Fruit fly (Drosophila melanogaster) whole organism, prepupa: ENCODE results near the gene COX7A.
A peak's percentile ranks its signal among the peaks of the same experiment; 100 is the strongest.

Source experiments
- Blimp-1 ChIP-seq: fragments of 200-800 bp; sonication (Bioruptor generic); optimal IDR thresholded peaks from 3 replicates; lab custom pipeline; 2017; ENCODE audit warnings: missing biosample characterization, missing genetic modification characterization, mild to moderate bottlenecking, moderate library complexity, missing genetic modification reagents
- CG10631 ChIP-seq: fragments of 200-800 bp; sonication (Bioruptor generic); optimal IDR thresholded peaks from 2 replicates; lab custom pipeline; 2016; ENCODE audit warnings: missing biosample characterization, missing genetic modification characterization
- CG10669 ChIP-seq: fragments of 200-800 bp; sonication (Bioruptor generic); optimal IDR thresholded peaks from 3 replicates; lab custom pipeline; 2018; ENCODE audit warnings: missing biosample characterization, mild to moderate bottlenecking, missing genetic modification characterization, moderate library complexity
- CG11294 ChIP-seq: fragments of 200-800 bp; sonication (Bioruptor generic); IDR thresholded peaks from 2 replicates; pipeline ENCODE4 v1.3.6; 2022; ENCODE audit warnings: missing biosample characterization, missing genetic modification characterization
- CG11762 ChIP-seq: fragments of 200-800 bp; sonication (Bioruptor generic); optimal IDR thresholded peaks from 3 replicates; lab custom pipeline; 2016; ENCODE audit warnings: missing biosample characterization, missing genetic modification characterization; ENCODE audit not compliant: insufficient read depth
- CG11902 ChIP-seq: fragments of 200-800 bp; sonication (Bioruptor generic); optimal IDR thresholded peaks from 3 replicates; lab custom pipeline; 2016; ENCODE audit warnings: missing biosample characterization, missing genetic modification characterization
- CG15336 ChIP-seq: fragments of 200-800 bp; sonication (Bioruptor generic); IDR thresholded peaks from 2 replicates; pipeline ENCODE4 v1.3.6; 2022; ENCODE audit warnings: missing biosample characterization, missing genetic modification characterization
- CG16779 ChIP-seq: fragments of 200-800 bp; sonication (Bioruptor generic); optimal IDR thresholded peaks from 3 replicates; lab custom pipeline; 2017; ENCODE audit warnings: missing biosample characterization, mild to moderate bottlenecking, missing genetic modification characterization
- CG31627 ChIP-seq: fragments of 200-800 bp; sonication (Bioruptor generic); optimal IDR thresholded peaks from 3 replicates; lab custom pipeline; 2016; ENCODE audit warnings: missing biosample characterization, missing genetic modification characterization
- CG34406 ChIP-seq: fragments of 200-800 bp; sonication (Bioruptor generic); optimal IDR thresholded peaks from 3 replicates; lab custom pipeline; 2016; ENCODE audit warnings: missing biosample characterization, missing genetic modification characterization
- CG6163 ChIP-seq: fragments of 200-800 bp; sonication (Bioruptor generic); IDR thresholded peaks from 3 replicates; pipeline ENCODE4 v1.3.6; 2022; ENCODE audit warnings: missing biosample characterization, missing genetic modification characterization
- CG6276 ChIP-seq: fragments of 200-800 bp; sonication (Bioruptor generic); optimal IDR thresholded peaks from 2 replicates; lab custom pipeline; 2017; ENCODE audit warnings: missing biosample characterization, mild to moderate bottlenecking, missing genetic modification characterization
- CG6792 ChIP-seq: fragments of 200-800 bp; sonication (Bioruptor generic); optimal IDR thresholded peaks from 3 replicates; lab custom pipeline; 2016; ENCODE audit warnings: missing biosample characterization, missing genetic modification characterization
- CG6808 ChIP-seq: fragments of 200-800 bp; sonication (Bioruptor generic); optimal IDR thresholded peaks from 3 replicates; lab custom pipeline; 2017; ENCODE audit warnings: missing biosample characterization, missing genetic modification characterization, mild to moderate bottlenecking, moderate library complexity, missing genetic modification reagents
- CG8119 ChIP-seq: fragments of 200-800 bp; sonication (Bioruptor generic); IDR thresholded peaks from 3 replicates; pipeline ENCODE4 v1.3.6; 2022; ENCODE audit warnings: missing biosample characterization, missing genetic modification characterization
- CG8319 ChIP-seq: fragments of 200-800 bp; sonication (Bioruptor generic); optimal IDR thresholded peaks from 3 replicates; lab custom pipeline; 2016; ENCODE audit warnings: missing biosample characterization, missing genetic modification characterization
- CG8632 ChIP-seq: fragments of 200-800 bp; sonication (Bioruptor generic); optimal IDR thresholded peaks from 3 replicates; lab custom pipeline; 2016; ENCODE audit warnings: missing biosample characterization, missing genetic modification characterization
- CG9139 ChIP-seq: fragments of 200-800 bp; sonication (Bioruptor generic); optimal IDR thresholded peaks from 3 replicates; lab custom pipeline; 2017; ENCODE audit warnings: missing biosample characterization, mild to moderate bottlenecking, missing genetic modification characterization
- Eip78C ChIP-seq: fragments of 200-800 bp; sonication (Bioruptor generic); peaks from one replicate; lab custom pipeline; 2016; ENCODE audit warnings: missing biosample characterization, missing genetic modification characterization
- Eip93F ChIP-seq: fragments of 200-800 bp; sonication (Bioruptor generic); optimal IDR thresholded peaks from 2 replicates; lab custom pipeline; 2016; ENCODE audit warnings: missing biosample characterization, mild to moderate bottlenecking, missing genetic modification characterization
- Ets21C ChIP-seq: fragments of 200-800 bp; sonication (Bioruptor generic); optimal IDR thresholded peaks from 3 replicates; lab custom pipeline; 2016; ENCODE audit warnings: missing biosample characterization, missing genetic modification characterization
- Ets96B ChIP-seq: fragments of 200-800 bp; optimal IDR thresholded peaks from 2 replicates; lab custom pipeline; 2019; ENCODE audit warnings: missing biosample characterization, mild to moderate bottlenecking, missing genetic modification characterization, moderate library complexity
- Gug ChIP-seq: fragments of 200-800 bp; sonication (Bioruptor generic); IDR thresholded peaks from 2 replicates; pipeline ENCODE4 v1.3.6; 2022; ENCODE audit warnings: missing biosample characterization, missing genetic modification characterization
- Hr38 ChIP-seq: sonication (Bioruptor generic); optimal IDR thresholded peaks from 2 replicates; lab custom pipeline; 2016; ENCODE audit warnings: missing biosample characterization, missing genetic modification characterization
- Hr39 ChIP-seq: fragments of 200-800 bp; sonication (Bioruptor generic); optimal IDR thresholded peaks from 2 replicates; lab custom pipeline; 2016; ENCODE audit warnings: missing biosample characterization, missing genetic modification characterization
- Hr4 ChIP-seq: fragments of 200-800 bp; sonication (Bioruptor generic); optimal IDR thresholded peaks from 3 replicates; lab custom pipeline; 2016; ENCODE audit warnings: missing biosample characterization, missing genetic modification characterization
- Met ChIP-seq: fragments of 200-800 bp; sonication (Bioruptor generic); optimal IDR thresholded peaks from 3 replicates; lab custom pipeline; 2016; ENCODE audit warnings: missing biosample characterization, missing genetic modification characterization
- OdsH ChIP-seq: fragments of 200-800 bp; sonication (Bioruptor generic); optimal IDR thresholded peaks from 3 replicates; lab custom pipeline; 2016; ENCODE audit warnings: missing biosample characterization, missing genetic modification characterization
- Smox ChIP-seq: fragments of 200-800 bp; sonication (Bioruptor generic); optimal IDR thresholded peaks from 3 replicates; lab custom pipeline; 2016; ENCODE audit warnings: missing biosample characterization, missing genetic modification characterization
- Sox102F ChIP-seq: fragments of 200-800 bp; sonication (Bioruptor generic); optimal IDR thresholded peaks from 2 replicates; lab custom pipeline; 2016; ENCODE audit warnings: missing biosample characterization, mild to moderate bottlenecking, missing genetic modification characterization
- Sox14 ChIP-seq: fragments of 200-800 bp; sonication (Bioruptor generic); optimal IDR thresholded peaks from 3 replicates; lab custom pipeline; 2016; ENCODE audit warnings: missing biosample characterization, missing genetic modification characterization
- Sox15 ChIP-seq: fragments of 200-800 bp; sonication (Bioruptor generic); optimal IDR thresholded peaks from 3 replicates; lab custom pipeline; 2016; ENCODE audit warnings: missing biosample characterization, missing genetic modification characterization
- achi ChIP-seq: fragments of 200-800 bp; sonication (Bioruptor generic); optimal IDR thresholded peaks from 3 replicates; lab custom pipeline; 2016; ENCODE audit warnings: missing biosample characterization, missing genetic modification characterization
- acj6 ChIP-seq: fragments of 200-800 bp; sonication (Bioruptor generic); optimal IDR thresholded peaks from 3 replicates; lab custom pipeline; 2016; ENCODE audit warnings: missing biosample characterization, missing genetic modification characterization
- cyc ChIP-seq: fragments of 200-800 bp; sonication (Bioruptor generic); optimal IDR thresholded peaks from 3 replicates; lab custom pipeline; 2016; ENCODE audit warnings: missing biosample characterization, missing genetic modification characterization
- dac ChIP-seq: fragments of 200-800 bp; sonication (Bioruptor generic); optimal IDR thresholded peaks from 2 replicates; lab custom pipeline; 2017; ENCODE audit warnings: missing biosample characterization, mild to moderate bottlenecking, missing genetic modification characterization
- dsx ChIP-seq: fragments of 200-800 bp; optimal IDR thresholded peaks from 3 replicates; lab custom pipeline; 2019; ENCODE audit warnings: missing biosample characterization, mild to moderate bottlenecking, missing genetic modification characterization, moderate library complexity; ENCODE audit not compliant: poor library complexity, severe bottlenecking
- eg ChIP-seq: fragments of 200-800 bp; sonication (Bioruptor generic); IDR thresholded peaks from 3 replicates; pipeline ENCODE4 v1.3.6; 2022; ENCODE audit warnings: missing biosample characterization, missing genetic modification characterization
- esn ChIP-seq: fragments of 200-800 bp; sonication (Bioruptor generic); optimal IDR thresholded peaks from 2 replicates; lab custom pipeline; 2016; ENCODE audit warnings: missing biosample characterization, mild to moderate bottlenecking, missing genetic modification characterization, moderate library complexity
- fd59A ChIP-seq: fragments of 200-800 bp; sonication (Bioruptor generic); optimal IDR thresholded peaks from 2 replicates; lab custom pipeline; 2017; ENCODE audit warnings: missing biosample characterization, mild to moderate bottlenecking, missing genetic modification characterization, missing genetic modification reagents
- fd85E ChIP-seq: fragments of 200-800 bp; sonication (Bioruptor generic); optimal IDR thresholded peaks from 3 replicates; lab custom pipeline; 2016; ENCODE audit warnings: missing biosample characterization, missing genetic modification characterization
- fkh ChIP-seq: fragments of 200-800 bp; sonication (Bioruptor generic); optimal IDR thresholded peaks from 3 replicates; lab custom pipeline; 2017; ENCODE audit warnings: missing biosample characterization, mild to moderate bottlenecking, missing genetic modification characterization, moderate library complexity
- lz ChIP-seq: fragments of 200-800 bp; sonication (Bioruptor generic); optimal IDR thresholded peaks from 3 replicates; lab custom pipeline; 2016; ENCODE audit warnings: missing biosample characterization, missing genetic modification characterization
- pdm3 ChIP-seq: fragments of 200-800 bp; sonication (Bioruptor generic); optimal IDR thresholded peaks from 3 replicates; lab custom pipeline; 2016; ENCODE audit warnings: missing biosample characterization, missing genetic modification characterization
- ss ChIP-seq, 2 experiments: fragments of 200-800 bp; sonication (Bioruptor generic); optimal IDR thresholded peaks; 2 replicates in 1 of 2; 3 replicates in 1 of 2; lab custom pipeline; 2017 to 2018; ENCODE audit warnings: mild to moderate bottlenecking in 2 of 2, missing biosample characterization in 2 of 2, missing genetic modification characterization in 2 of 2, moderate library complexity in 1 of 2
- svp ChIP-seq: fragments of 200-800 bp; sonication (Bioruptor generic); peaks from one replicate; lab custom pipeline; 2016; ENCODE audit warnings: missing biosample characterization, missing genetic modification characterization
- topi ChIP-seq: fragments of 200-800 bp; sonication (Bioruptor generic); optimal IDR thresholded peaks from 3 replicates; lab custom pipeline; 2016; ENCODE audit warnings: missing biosample characterization, missing genetic modification characterization
- vri ChIP-seq: fragments of 200-800 bp; sonication (Bioruptor generic); optimal IDR thresholded peaks from 3 replicates; lab custom pipeline; 2016; ENCODE audit warnings: missing biosample characterization, mild to moderate bottlenecking, missing genetic modification characterization

COX7A gene

dm6 chr3R:8354969-8355368, 14.1 kb upstream of the COX7A start (continued):
- peak; percentile 93 for TF ChIP-seq CG11762 (GFP tag; lab: Kevin White, UChicago)
- TF ChIP-seq CG6163 (GFP tag; lab: Robert Waterston, UW): peak; percentile 91
- peak; percentile 66 for TF ChIP-seq Sox102F (GFP tag; lab: Kevin White, UChicago)
- TF ChIP-seq CG6792 (GFP tag; lab: Kevin White, UChicago): peak; percentile 81
- peak; percentile 95 for TF ChIP-seq pdm3 (GFP tag; lab: Kevin White, UChicago)
- TF ChIP-seq lz (GFP tag; lab: Kevin White, UChicago): peak; percentile 76
- peak; percentile 22 for TF ChIP-seq esn (GFP tag; lab: Kevin White, UChicago)
- peak; percentile 97 for TF ChIP-seq CG15336
- peak; percentile 46 for TF ChIP-seq fd59A (GFP tag; lab: Kevin White, UChicago)
- peak; percentile 79 for TF ChIP-seq CG10631
- no peak for TF ChIP-seq CG9139
- TF ChIP-seq CG6808 (GFP tag; lab: Kevin White, UChicago): peak; percentile 68
- TF ChIP-seq dac (GFP tag; lab: Kevin White, UChicago): peak; percentile 90

dm6 chr3R:8354458-8354857, 13.6 kb upstream of the COX7A start:
- TF ChIP-seq Gug (GFP tag; lab: Robert Waterston, UW) (peak; percentile 38; the same call in 1 of the 2 replicates), achi (GFP tag; lab: Kevin White, UChicago) (peak; percentile 33), CG8119 (GFP tag; lab: Robert Waterston, UW) (peak; percentile 72), cyc (peak; percentile 63), svp (peak; percentile 86), Hr4 (GFP tag; lab: Kevin White, UChicago) (peak; percentile 48), esn (GFP tag; lab: Kevin White, UChicago) (peak; percentile 67), CG6276 (peak; percentile 7), CG6808 (GFP tag; lab: Kevin White, UChicago) (no peak), Hr38 (no peak), CG34406 (peak; percentile 47), pdm3 (GFP tag; lab: Kevin White, UChicago) (peak; percentile 44), Eip93F (GFP tag; lab: Kevin White, UChicago) (peak; percentile 28), OdsH (GFP tag; lab: Kevin White, UChicago) (peak; percentile 44), Eip78C (GFP tag; lab: Kevin White, UChicago) (peak; percentile 85), Hr39 (GFP tag; lab: Kevin White, UChicago) (peak; percentile 59), fkh (no peak), CG11294 (GFP tag; lab: Robert Waterston, UW) (peak; percentile 38; the same call in 1 of the 2 replicates), dsx (GFP tag; lab: Kevin White, UChicago) (no peak), ss (GFP tag; optimal IDR thresholded peaks at IDR 0.05; lab: Kevin White, UChicago) (no peak), CG10669 (GFP tag; lab: Kevin White, UChicago) (peak; percentile 15), vri (GFP tag; lab: Kevin White, UChicago) (peak; percentile 29), eg (GFP tag; lab: Robert Waterston, UW) (peak; percentile 85), CG6163 (GFP tag; lab: Robert Waterston, UW) (peak; percentile 81), CG8319 (GFP tag; lab: Kevin White, UChicago) (no peak), CG31627 (GFP tag; lab: Kevin White, UChicago) (peak; percentile 63), CG11902 (GFP tag; lab: Kevin White, UChicago) (peak; percentile 45), Smox (GFP tag; lab: Kevin White, UChicago) (no peak), CG15336 (peak; percentile 68), fd85E (GFP tag; lab: Kevin White, UChicago) (no peak), CG11762 (GFP tag; lab: Kevin White, UChicago) (no peak), Met (GFP tag; lab: Kevin White, UChicago) (peak; percentile 77), CG6792 (GFP tag; lab: Kevin White, UChicago) (peak; percentile 8), lz (GFP tag; lab: Kevin White, UChicago) (peak; percentile 56), Sox14 (GFP tag; lab: Kevin White, UChicago) (peak; percentile 39), Ets96B (tag; lab: Kevin White, UChicago) (no peak), Ets21C (GFP tag; lab: Kevin White, UChicago) (peak; percentile 44), Blimp-1 (GFP tag; lab: Kevin White, UChicago) (no peak), CG16779 (no peak), CG8632 (GFP tag; lab: Kevin White, UChicago) (peak; percentile 57), topi (GFP tag; lab: Kevin White, UChicago) (peak; percentile 63), acj6 (GFP tag; lab: Kevin White, UChicago) (peak; percentile 45), Sox15 (GFP tag; lab: Kevin White, UChicago) (peak; percentile 16)
